Worm (Caenorhabditis elegans) whole organism, young adult: Measurements from ENCODE around the gene umps-1.

Experiments used
- C17E4.6 ChIP-seq: fragments of 200-800 bp; sonication (Bioruptor generic); IDR thresholded peaks from 2 replicates; pipeline ENCODE4 v1.3.6; 2022; ENCODE audit warnings: missing genetic modification reagents, missing genetic modification characterization, missing compliant biosample characterization
- Y67H2A.10 ChIP-seq: fragments of 200-800 bp; sonication (Bioruptor generic); conservative IDR thresholded peaks from 2 replicates; pipeline ENCODE4 v1.3.6; 2022; ENCODE audit warnings: missing genetic modification reagents, missing genetic modification characterization, missing compliant biosample characterization
- cebp-1 ChIP-seq, 2 experiments: fragments of 200-800 bp in 1 of 2; sonication (Bioruptor generic) in 1 of 2; sonication (generic microtip) in 1 of 2; IDR thresholded peaks in 1 of 2; optimal IDR thresholded peaks in 1 of 2; 2 replicates each; pipeline versions ENCODE4 v1.3.6 to Lab custom; 2017 to 2022; ENCODE audit warnings: missing compliant biosample characterization in 2 of 2, missing genetic modification characterization in 2 of 2, mild to moderate bottlenecking in 1 of 2, missing genetic modification reagents in 1 of 2, moderate library complexity in 1 of 2
- die-1 ChIP-seq: sonication (generic microtip); optimal IDR thresholded peaks from 2 replicates; lab custom pipeline; 2016; ENCODE audit warnings: missing genotype, mild to moderate bottlenecking, missing genetic modification characterization, missing compliant biosample characterization
- lin-54 ChIP-seq: fragments of 200-800 bp; sonication (Bioruptor generic); optimal IDR thresholded peaks from 2 replicates; lab custom pipeline; 2018; ENCODE audit warnings: mild to moderate bottlenecking, missing genetic modification characterization, missing compliant biosample characterization
- nfyb-1 ChIP-seq: fragments of 200-800 bp; sonication (Bioruptor generic); IDR thresholded peaks from 2 replicates; pipeline ENCODE4 v1.3.6; 2022; ENCODE audit warnings: missing genetic modification reagents, missing genetic modification characterization, missing compliant biosample characterization
- somi-1 ChIP-seq: fragments of 200-800 bp; sonication (Bioruptor generic); optimal IDR thresholded peaks from 2 replicates; lab custom pipeline; 2018; ENCODE audit warnings: mild to moderate bottlenecking, missing genetic modification characterization, missing compliant biosample characterization
- unc-62 ChIP-seq: fragments of 150-350 bp; optimal IDR thresholded peaks from 2 replicates; lab custom pipeline; 2014; ENCODE audit warnings: missing biosample characterization, missing genetic modification reagents, missing genetic modification characterization
- ztf-3 ChIP-seq: fragments of 200-800 bp; sonication (Bioruptor generic); optimal IDR thresholded peaks from 2 replicates; lab custom pipeline; 2018; ENCODE audit warnings: mild to moderate bottlenecking, missing genetic modification characterization, missing compliant biosample characterization

DNA sequence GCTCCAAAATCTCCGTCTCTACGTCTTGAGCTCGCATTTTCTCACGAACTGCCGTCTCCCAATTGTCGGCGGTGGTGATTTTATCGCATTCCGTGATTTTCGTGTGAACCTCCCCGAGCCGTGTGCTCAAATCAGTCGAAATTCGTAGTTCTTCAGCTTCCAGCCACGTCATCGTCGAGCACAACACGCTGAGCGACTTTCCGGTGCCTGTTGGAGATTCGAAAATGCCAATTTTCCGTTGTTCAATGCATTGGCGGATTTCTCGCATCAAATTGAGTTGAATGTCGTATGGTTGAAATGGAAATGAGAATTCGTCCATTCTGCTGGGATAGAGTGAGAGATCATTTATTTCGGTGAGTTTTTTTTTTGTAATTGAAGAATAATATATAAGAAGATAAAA is 47.5 kb upstream of the umps-1 start, which contains the start of the genes M03C11.3 and chl-1:
- no peak for TF ChIP-seq nfyb-1 (GFP tag; lab: Robert Waterston, UW)
- TF ChIP-seq die-1 (tag; lab: Kevin White, UChicago): no peak
- TF ChIP-seq C17E4.6 (GFP tag; lab: Robert Waterston, UW): no peak
- no peak for TF ChIP-seq unc-62 (GFP tag; lab: Kevin White, UChicago)
- TF ChIP-seq Y67H2A.10: no peak
- no peak for TF ChIP-seq somi-1
- TF ChIP-seq cebp-1 (GFP tag; IDR thresholded peaks at IDR 0.05; lab: Robert Waterston, UW): no peak
- no peak for TF ChIP-seq cebp-1 (tag; optimal IDR thresholded peaks at IDR 0.05; lab: Kevin White, UChicago)
- no peak for TF ChIP-seq ztf-3 (GFP tag; lab: Kevin White, UChicago)
- no peak for TF ChIP-seq lin-54 (GFP tag; lab: Kevin White, UChicago)
